Fruit fly (Drosophila melanogaster) whole organism, embryonic: ENCODE data around the gene CG7191.

ENCODE experiments used
- CG10147 ChIP-seq: fragments of 200-800 bp; sonication (Bioruptor generic); optimal IDR thresholded peaks from 2 replicates; lab custom pipeline; 2019; ENCODE audit warnings: missing biosample characterization, mild to moderate bottlenecking, missing genetic modification characterization, moderate library complexity
- CG10209 ChIP-seq: fragments of 200-800 bp; sonication (Bioruptor generic); optimal IDR thresholded peaks from 3 replicates; lab custom pipeline; 2017; ENCODE audit warnings: missing biosample characterization, mild to moderate bottlenecking, missing genetic modification characterization, missing genetic modification reagents
- CG10366 ChIP-seq: fragments of 200-800 bp; sonication (Bioruptor generic); IDR thresholded peaks from 2 replicates; pipeline ENCODE4 v1.3.6; 2022; ENCODE audit warnings: missing biosample characterization, missing genetic modification characterization
- CG10462 ChIP-seq: fragments of 200-800 bp; sonication (Bioruptor generic); optimal IDR thresholded peaks from 2 replicates; lab custom pipeline; 2016; ENCODE audit warnings: missing biosample characterization, missing genetic modification characterization
- CG11560 ChIP-seq: fragments of 200-800 bp; sonication (Bioruptor generic); IDR thresholded peaks from 3 replicates; pipeline ENCODE4 v1.3.6; 2022; ENCODE audit warnings: missing biosample characterization, missing genetic modification characterization
- CG14965 ChIP-seq: fragments of 200-800 bp; sonication (Bioruptor generic); optimal IDR thresholded peaks from 2 replicates; lab custom pipeline; 2016; ENCODE audit warnings: missing biosample characterization, missing genetic modification characterization, borderline replicate concordance
- CG15696 ChIP-seq: fragments of 200-800 bp; sonication (Bioruptor generic); optimal IDR thresholded peaks from 2 replicates; lab custom pipeline; 2019; ENCODE audit warnings: missing biosample characterization, mild to moderate bottlenecking, missing genetic modification characterization, moderate library complexity
- CG2202 ChIP-seq: fragments of 200-800 bp; sonication (Bioruptor generic); optimal IDR thresholded peaks from 2 replicates; lab custom pipeline; 2018; ENCODE audit warnings: missing biosample characterization, mild to moderate bottlenecking, missing genetic modification characterization
- CG2875 ChIP-seq: fragments of 200-800 bp; sonication (Bioruptor generic); optimal IDR thresholded peaks from 2 replicates; lab custom pipeline; 2017; ENCODE audit warnings: missing biosample characterization, mild to moderate bottlenecking, missing genetic modification characterization, missing genetic modification reagents
- CG32532 ChIP-seq: fragments of 200-800 bp; sonication (Bioruptor generic); IDR thresholded peaks from 2 replicates; pipeline ENCODE4 v1.3.6; 2022; ENCODE audit warnings: missing biosample characterization, missing genetic modification characterization
- CG32767 ChIP-seq: fragments of 200-800 bp; sonication (Bioruptor generic); IDR thresholded peaks from 2 replicates; pipeline ENCODE4 v1.3.6; 2022; ENCODE audit warnings: missing biosample characterization, missing genetic modification characterization
- CG33213 ChIP-seq: fragments of 200-800 bp; sonication (Bioruptor generic); optimal IDR thresholded peaks from 3 replicates; lab custom pipeline; 2016; ENCODE audit warnings: missing biosample characterization, missing genetic modification characterization
- CG34224 ChIP-seq: fragments of 200-800 bp; sonication (Bioruptor generic); IDR thresholded peaks from 3 replicates; pipeline ENCODE4 v1.3.6; 2022; ENCODE audit warnings: missing biosample characterization, missing genetic modification characterization; ENCODE audit not compliant: partially characterized antibody
- CG6272 ChIP-seq: fragments of 200-800 bp; sonication (Bioruptor generic); IDR thresholded peaks from 2 replicates; pipeline ENCODE4 v1.3.6; 2022; ENCODE audit warnings: missing biosample characterization, missing genetic modification characterization
- CG7987 ChIP-seq: fragments of 200-800 bp; sonication (Bioruptor generic); optimal IDR thresholded peaks from 2 replicates; lab custom pipeline; 2018; ENCODE audit warnings: missing biosample characterization, mild to moderate bottlenecking, missing genetic modification characterization, moderate library complexity
- CG8478 ChIP-seq: fragments of >200 bp; optimal IDR thresholded peaks from 2 replicates; lab custom pipeline; 2018
- CG9609 ChIP-seq: fragments of 200-800 bp; sonication (Bioruptor generic); optimal IDR thresholded peaks from 3 replicates; lab custom pipeline; 2016; ENCODE audit warnings: missing biosample characterization, missing genetic modification characterization
- CG9932 ChIP-seq: fragments of 200-800 bp; sonication (Bioruptor generic); IDR thresholded peaks from 2 replicates; pipeline ENCODE4 v1.3.6; 2022; ENCODE audit warnings: missing biosample characterization, missing genetic modification characterization
- Dp ChIP-seq: fragments of 200-800 bp; sonication (Bioruptor generic); optimal IDR thresholded peaks from 2 replicates; lab custom pipeline; 2018; ENCODE audit warnings: missing biosample characterization, mild to moderate bottlenecking, missing genetic modification characterization, moderate library complexity
- Elba2 ChIP-seq: fragments of 200-800 bp; sonication (Bioruptor generic); optimal IDR thresholded peaks from 3 replicates; lab custom pipeline; 2016; ENCODE audit warnings: missing biosample characterization, missing genetic modification characterization
- GATAe ChIP-seq: fragments of 200-800 bp; sonication (Bioruptor generic); conservative IDR thresholded peaks from 2 replicates; pipeline ENCODE4 v1.3.6; 2022; ENCODE audit warnings: missing biosample characterization, missing genetic modification characterization
- HHEX ChIP-seq: fragments of 200-800 bp; sonication (Bioruptor generic); optimal IDR thresholded peaks from 3 replicates; lab custom pipeline; 2017; ENCODE audit warnings: missing biosample characterization, mild to moderate bottlenecking, missing genetic modification characterization, missing genetic modification reagents
- HLHmδ ChIP-seq: fragments of 200-800 bp; sonication (Bioruptor generic); optimal IDR thresholded peaks from 2 replicates; lab custom pipeline; 2018; ENCODE audit warnings: missing biosample characterization, mild to moderate bottlenecking, missing genetic modification characterization, moderate library complexity
- Hey ChIP-seq: fragments of 200-800 bp; sonication (Bioruptor generic); optimal IDR thresholded peaks from 3 replicates; lab custom pipeline; 2018; ENCODE audit warnings: missing biosample characterization, mild to moderate bottlenecking, missing genetic modification characterization
- HmgD ChIP-seq: fragments of 200-800 bp; sonication (Bioruptor generic); optimal IDR thresholded peaks from 3 replicates; lab custom pipeline; 2016; ENCODE audit warnings: missing biosample characterization, missing genetic modification characterization
- Hr78 ChIP-seq, 2 experiments: fragments of 200-800 bp in 1 of 2; fragments of >200 bp in 1 of 2; sonication (Bioruptor generic) in 1 of 2; optimal IDR thresholded peaks; 2 replicates each; lab custom pipeline; 2017 to 2019; ENCODE audit warnings: missing biosample characterization in 2 of 2, missing genetic modification characterization in 2 of 2, mild to moderate bottlenecking in 1 of 2, moderate library complexity in 1 of 2
- Jarid2 ChIP-seq: fragments of 200-800 bp; sonication (Bioruptor generic); optimal IDR thresholded peaks from 3 replicates; lab custom pipeline; 2017; ENCODE audit warnings: mild to moderate bottlenecking, missing biosample characterization, missing genetic modification reagents, missing genetic modification characterization
- Max ChIP-seq: fragments of 200-800 bp; sonication (Bioruptor generic); optimal IDR thresholded peaks from 2 replicates; lab custom pipeline; 2016; ENCODE audit warnings: missing biosample characterization, mild to moderate bottlenecking, missing genetic modification characterization
- Mes4 ChIP-seq: fragments of 200-800 bp; sonication (Bioruptor generic); optimal IDR thresholded peaks from 2 replicates; lab custom pipeline; 2016; ENCODE audit warnings: missing biosample characterization, missing genetic modification characterization
- NC2β ChIP-seq: fragments of 200-800 bp; sonication (Bioruptor generic); optimal IDR thresholded peaks from 2 replicates; lab custom pipeline; 2016; ENCODE audit warnings: missing biosample characterization, missing genetic modification characterization
- NfI ChIP-seq: fragments of 200-800 bp; sonication (Bioruptor generic); optimal IDR thresholded peaks from 3 replicates; lab custom pipeline; 2018; ENCODE audit warnings: missing biosample characterization, mild to moderate bottlenecking, missing genetic modification characterization, moderate library complexity
- chif ChIP-seq, 2 experiments: fragments of 200-800 bp; sonication (Bioruptor generic); optimal IDR thresholded peaks; 3 replicates each; lab custom pipeline; 2016; ENCODE audit warnings: missing biosample characterization in 2 of 2, missing genetic modification characterization in 2 of 2
- chn ChIP-seq: fragments of 200-800 bp; sonication (Bioruptor generic); optimal IDR thresholded peaks from 2 replicates; lab custom pipeline; 2016; ENCODE audit warnings: missing biosample characterization, missing genetic modification characterization
- corto ChIP-seq: fragments of 200-800 bp; sonication (Bioruptor generic); optimal IDR thresholded peaks from 2 replicates; lab custom pipeline; 2016; ENCODE audit warnings: missing biosample characterization, mild to moderate bottlenecking, missing genetic modification characterization, moderate library complexity
- dimm ChIP-seq: fragments of 200-800 bp; sonication (Bioruptor generic); IDR thresholded peaks from 2 replicates; pipeline ENCODE4 v1.3.6; 2022; ENCODE audit warnings: missing biosample characterization, missing genetic modification characterization
- dmrt11E ChIP-seq: fragments of 200-800 bp; sonication (Bioruptor generic); optimal IDR thresholded peaks from 3 replicates; lab custom pipeline; 2018; ENCODE audit warnings: missing biosample characterization, mild to moderate bottlenecking, missing genetic modification characterization, moderate library complexity
- dysf ChIP-seq: fragments of 200-800 bp; sonication (Bioruptor generic); IDR thresholded peaks from 3 replicates; pipeline ENCODE4 v1.3.6; 2022; ENCODE audit warnings: missing biosample characterization, missing genetic modification characterization
- fd64A ChIP-seq: fragments of 200-800 bp; sonication (Bioruptor generic); optimal IDR thresholded peaks from 3 replicates; lab custom pipeline; 2018; ENCODE audit warnings: missing biosample characterization, mild to moderate bottlenecking, missing genetic modification characterization
- gce ChIP-seq: fragments of 200-800 bp; sonication (Bioruptor generic); IDR thresholded peaks from 3 replicates; pipeline ENCODE4 v1.3.6; 2022; ENCODE audit warnings: missing biosample characterization, missing genetic modification characterization
- hb ChIP-seq: fragments of 200-800 bp; sonication (Bioruptor generic); IDR thresholded peaks from 3 replicates; pipeline ENCODE4 v1.3.6; 2022; ENCODE audit warnings: missing biosample characterization, missing genetic modification characterization; ENCODE audit not compliant: partially characterized antibody
- lilli ChIP-seq: fragments of 200-800 bp; sonication (Bioruptor generic); optimal IDR thresholded peaks from 3 replicates; lab custom pipeline; 2016; ENCODE audit warnings: missing biosample characterization, missing genetic modification characterization
- mld ChIP-seq: fragments of 200-800 bp; sonication (Bioruptor generic); IDR thresholded peaks from 3 replicates; pipeline ENCODE4 v1.3.6; 2022; ENCODE audit warnings: missing biosample characterization, missing genetic modification characterization; ENCODE audit not compliant: partially characterized antibody
- p53 ChIP-seq: fragments of 200-800 bp; sonication (Bioruptor generic); optimal IDR thresholded peaks from 2 replicates; lab custom pipeline; 2016; ENCODE audit warnings: missing biosample characterization, missing genetic modification characterization
- psq ChIP-seq: fragments of 200-800 bp; sonication (Bioruptor generic); optimal IDR thresholded peaks from 2 replicates; lab custom pipeline; 2017; ENCODE audit warnings: missing biosample characterization, missing genetic modification characterization
- sd ChIP-seq: fragments of 200-800 bp; sonication (Bioruptor generic); optimal IDR thresholded peaks from 3 replicates; lab custom pipeline; 2018; ENCODE audit warnings: missing biosample characterization, mild to moderate bottlenecking, missing genetic modification characterization, moderate library complexity
- trem ChIP-seq: fragments of 200-800 bp; optimal IDR thresholded peaks from 3 replicates; lab custom pipeline; 2019; ENCODE audit warnings: missing biosample characterization, mild to moderate bottlenecking, missing genetic modification characterization, moderate library complexity
- unc-4 ChIP-seq: fragments of 200-800 bp; sonication (Bioruptor generic); IDR thresholded peaks from 2 replicates; pipeline ENCODE4 v1.3.6; 2022; ENCODE audit warnings: missing biosample characterization, missing genetic modification characterization; ENCODE audit not compliant: partially characterized antibody
- vfl ChIP-seq: fragments of 200-800 bp; sonication (Bioruptor generic); optimal IDR thresholded peaks from 2 replicates; lab custom pipeline; 2016; ENCODE audit warnings: missing biosample characterization, missing genetic modification characterization
- wek ChIP-seq: fragments of 200-800 bp; sonication (Bioruptor generic); optimal IDR thresholded peaks from 3 replicates; lab custom pipeline; 2018; ENCODE audit warnings: missing biosample characterization, mild to moderate bottlenecking, missing genetic modification characterization, moderate library complexity

CG7191 gene

DNA sequence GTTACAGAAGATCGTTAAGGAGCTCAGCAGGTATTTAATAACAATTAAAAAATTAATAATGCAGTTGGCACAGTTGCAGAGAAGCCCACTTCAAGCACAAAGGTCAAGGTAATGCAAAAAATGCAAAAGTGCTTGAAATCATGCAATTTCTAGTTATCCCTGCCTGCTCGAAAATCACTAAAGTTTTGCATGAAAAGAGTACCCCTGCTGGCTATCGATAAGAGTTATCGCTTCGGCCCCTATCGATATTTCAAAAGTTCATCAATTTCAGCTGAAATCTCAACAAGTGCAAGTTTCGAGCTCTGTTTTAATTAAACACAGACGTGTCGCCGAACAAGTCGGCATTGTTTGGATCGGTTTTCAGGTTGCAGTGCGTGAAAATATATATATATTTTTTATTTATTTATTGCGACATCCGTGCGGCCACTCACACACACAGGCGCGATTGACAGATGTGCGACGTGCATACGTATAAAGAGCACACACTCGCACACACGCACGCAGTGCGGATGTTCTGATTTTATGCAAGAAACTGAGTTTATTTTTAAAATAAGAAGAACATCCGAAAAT, 53.9 kb downstream of the CG7191 start (continued):
- TF ChIP-seq p53 (GFP tag; lab: Kevin White, UChicago) (no peak), unc-4 (GFP tag; lab: Robert Waterston, UW) (peak; percentile 81), CG32532 (GFP tag; lab: Robert Waterston, UW) (peak; percentile 72), mld (GFP tag; lab: Robert Waterston, UW) (peak; percentile 76; the same call in 2 of the 3 replicates), GATAe (GFP tag; lab: Robert Waterston, UW) (no peak), CG7987 (GFP tag; lab: Kevin White, UChicago) (no peak), NC2β (GFP tag; lab: Kevin White, UChicago) (peak; percentile 54), Hr78 (GFP tag; optimal IDR thresholded peaks at IDR 0.05; lab: Kevin White, UChicago) (no peak), psq (GFP tag; lab: Kevin White, UChicago) (no peak), Max (GFP tag; lab: Kevin White, UChicago) (peak; percentile 58), CG9932 (GFP tag; lab: Robert Waterston, UW) (peak; percentile 76), hb (GFP tag; lab: Robert Waterston, UW) (peak; percentile 79; the same call in 2 of the 3 replicates), CG34224 (GFP tag; lab: Robert Waterston, UW) (peak; percentile 90), CG6272 (peak; percentile 14; the same call in 1 of the 2 replicates), dmrt11E (tag; lab: Kevin White, UChicago) (peak; percentile 16), Hey (no peak), Mes4 (peak; percentile 44), CG8478 (no peak), dysf (peak; percentile 63), CG2202 (tag; lab: Kevin White, UChicago) (no peak), dimm (no peak), CG10462 (GFP tag; lab: Kevin White, UChicago) (no peak), Elba2 (GFP tag; lab: Kevin White, UChicago) (no peak), Dp (GFP tag; lab: Kevin White, UChicago) (peak; percentile 17), chn (peak; percentile 67), CG10147 (GFP tag; lab: Kevin White, UChicago) (no peak), HmgD (GFP tag; lab: Kevin White, UChicago) (peak; percentile 27), sd (no peak), lilli (GFP tag; lab: Kevin White, UChicago) (peak; percentile 78), CG33213 (GFP tag; lab: Kevin White, UChicago) (peak; percentile 38), chif (GFP tag; optimal IDR thresholded peaks at IDR 0.05; lab: Kevin White, UChicago) (peak; percentile 1 to 44), trem (tag; lab: Kevin White, UChicago) (peak; percentile 44), CG10209 (GFP tag; lab: Kevin White, UChicago) (peak; percentile 3), NfI (GFP tag; lab: Kevin White, UChicago) (peak; percentile 61), Jarid2 (no peak), HHEX (GFP tag; lab: Kevin White, UChicago) (peak; percentile 53), wek (peak; percentile 98), vfl (GFP tag; lab: Kevin White, UChicago) (no peak), HLHmδ (GFP tag; lab: Kevin White, UChicago) (no peak), CG14965 (GFP tag; lab: Kevin White, UChicago) (no peak), CG2875 (GFP tag; lab: Kevin White, UChicago) (peak; percentile 39), CG32767 (peak; percentile 50; the same call in 1 of the 2 replicates), gce (0 out of 3 replicates have a peak, but pooled peaks have one; percentile 68), corto (GFP tag; lab: Kevin White, UChicago) (peak; percentile 33), CG15696 (peak; percentile 40), CG10366 (GFP tag; lab: Robert Waterston, UW) (peak; percentile 42), CG9609 (GFP tag; lab: Kevin White, UChicago) (peak; percentile 57), CG11560 (tag; lab: Robert Waterston, UW) (no peak), fd64A (GFP tag; lab: Kevin White, UChicago) (peak; percentile 32)
